Worm (Caenorhabditis elegans): Measurements from ENCODE around the gene F39G3.5.
"Not testable (repeated sequence)": the region's sequence is repeated elsewhere in the genome, so short reads cannot be mapped to it uniquely, and the experiment has no call there.

F39G3.5 gene

ce11 chrV:4755308-4756029, 33.1 kb downstream of the F39G3.5 start, which contains the start of gene pgl-3:
pgl-3 (plus strand) TSS chrV:4755979.
- TF ChIP-seq unc-62 (GFP tag; optimal IDR thresholded peaks at IDR 0.05) = no peak

- no peak for TF ChIP-seq unc-62 (GFP tag; optimal IDR thresholded peaks at IDR 0.05)
These were observed 35.6 kb downstream of the F39G3.5 start for ce11 chrV:4758019-4758418.

- TF ChIP-seq unc-62 (GFP tag; optimal IDR thresholded peaks at IDR 0.05) = no peak
These were observed 36.1 kb downstream of the F39G3.5 start for ce11 chrV:4758540-4758939.

- not testable (repeated sequence) for TF ChIP-seq unc-62 (GFP tag; optimal IDR thresholded peaks at IDR 0.05)
These were observed 38.3 kb downstream of the F39G3.5 start, which contains the start of gene bgnt-1.4 for ce11 chrV:4760674-4761073. bgnt-1.4 (plus strand) TSS chrV:4760974.

- no peak for TF ChIP-seq unc-62 (GFP tag; optimal IDR thresholded peaks at IDR 0.05)
These were observed 44.1 kb downstream of the F39G3.5 start, which contains the start of gene C18G1.8 for ce11 chrV:4766501-4766900. C18G1.8 (minus strand) TSS chrV:4766601.

- no peak for TF ChIP-seq unc-62 (GFP tag; optimal IDR thresholded peaks at IDR 0.05)
These were observed 47.2 kb downstream of the F39G3.5 start, which contains the start of gene C18G1.9 for ce11 chrV:4769633-4770032. C18G1.9 (minus strand) TSS chrV:4769733.

DNA sequence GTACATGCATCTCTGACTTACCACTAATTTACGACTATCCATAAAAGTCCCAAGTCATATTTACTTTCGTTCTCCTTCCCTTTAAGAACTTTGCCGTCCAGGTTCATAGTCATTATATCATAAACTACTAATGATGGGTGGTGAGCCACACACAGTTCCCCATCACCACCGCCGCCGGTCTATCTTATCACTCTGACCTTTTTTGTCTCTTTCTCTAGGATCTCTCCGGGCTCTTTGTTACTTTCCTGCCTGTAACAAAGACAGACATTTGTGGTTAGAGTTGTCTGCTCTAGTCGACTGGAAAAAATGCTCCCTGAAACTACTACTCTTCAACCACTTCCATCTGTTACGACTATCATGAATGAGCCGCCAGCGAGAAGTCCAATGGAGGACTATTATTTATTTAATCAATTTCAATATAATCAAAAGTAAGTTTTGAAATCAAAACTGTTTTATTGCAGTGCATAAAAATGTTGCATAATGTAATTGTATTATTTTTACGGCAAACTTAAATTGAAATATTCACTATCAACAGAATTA, 48.1 kb downstream of the F39G3.5 start, which contains the start of gene elt-7:
TSS of gene elt-7 (plus strand) at position 263 of the 540 bp plus-strand sequence.
- TF ChIP-seq unc-62 (GFP tag; optimal IDR thresholded peaks at IDR 0.05) = no peak

All from whole organism, dauer.